Worm (Caenorhabditis elegans) whole organism, L3 larva: ENCODE results near the gene C04G6.11.

Experiments
- R02D3.7 ChIP-seq: fragments of 150-350 bp; optimal IDR thresholded peaks from 2 replicates; lab custom pipeline; 2014; ENCODE audit warnings: missing biosample characterization, missing genetic modification characterization
- ZK546.5 ChIP-seq: sonication (generic microtip); optimal IDR thresholded peaks from 2 replicates; lab custom pipeline; 2017; ENCODE audit warnings: missing biosample characterization, missing genetic modification characterization
- aly-2 ChIP-seq: fragments of 150-350 bp; optimal IDR thresholded peaks from 2 replicates; lab custom pipeline; 2014; ENCODE audit warnings: missing biosample characterization, missing genetic modification characterization
- ama-1 ChIP-seq: fragments of 150-350 bp; optimal IDR thresholded peaks from 2 replicates; lab custom pipeline; 2018
- ceh-16 ChIP-seq: sonication (generic microtip); optimal IDR thresholded peaks from 2 replicates; lab custom pipeline; 2017; ENCODE audit warnings: missing biosample characterization, missing genetic modification characterization
- ceh-28 ChIP-seq: fragments of 150-350 bp; optimal IDR thresholded peaks from 2 replicates; lab custom pipeline; 2014; ENCODE audit warnings: missing biosample characterization, missing genetic modification reagents, missing genetic modification characterization
- ceh-82 ChIP-seq: fragments of 150-350 bp; optimal IDR thresholded peaks from 2 replicates; lab custom pipeline; 2014; ENCODE audit warnings: missing biosample characterization, missing genetic modification characterization
- ceh-9 ChIP-seq: sonication (generic microtip); optimal IDR thresholded peaks from 2 replicates; lab custom pipeline; 2018; ENCODE audit warnings: missing biosample characterization, missing genetic modification characterization
- daf-12 ChIP-seq: fragments of 150-350 bp; optimal IDR thresholded peaks from 2 replicates; lab custom pipeline; 2014; ENCODE audit warnings: missing biosample characterization, missing genetic modification reagents, missing genetic modification characterization
- egl-27 ChIP-seq: sonication (generic microtip); optimal IDR thresholded peaks from 4 replicates; lab custom pipeline; 2017; ENCODE audit warnings: missing biosample characterization, missing genetic modification reagents, missing genetic modification characterization
- egl-5 ChIP-seq: fragments of 150-350 bp; optimal IDR thresholded peaks from 2 replicates; lab custom pipeline; 2017; ENCODE audit warnings: missing biosample characterization, missing genetic modification reagents, missing genetic modification characterization, inconsistent platforms
- elt-1 ChIP-seq: fragments of 150-350 bp; optimal IDR thresholded peaks from 2 replicates; lab custom pipeline; 2014; ENCODE audit warnings: missing biosample characterization, missing genetic modification characterization
- elt-2 ChIP-seq: sonication (generic microtip); optimal IDR thresholded peaks from 2 replicates; lab custom pipeline; 2016; ENCODE audit warnings: missing genetic modification reagents, mild to moderate bottlenecking, missing genetic modification characterization, missing compliant biosample characterization
- elt-3 ChIP-seq, 3 experiments: fragments of 150-350 bp in 1 of 3; sonication (generic microtip) in 2 of 3; optimal IDR thresholded peaks; 2 replicates in 2 of 3; 4 replicates in 1 of 3; lab custom pipeline; 2014 to 2017; ENCODE audit warnings: missing biosample characterization in 3 of 3, missing genetic modification characterization in 3 of 3
- eor-1 ChIP-seq, 2 experiments: fragments of 150-350 bp; optimal IDR thresholded peaks; 2 replicates each; lab custom pipeline; 2014 to 2018; ENCODE audit warnings: missing biosample characterization in 2 of 2, missing genetic modification characterization in 2 of 2
- fkh-10 ChIP-seq: sonication (generic microtip); optimal IDR thresholded peaks from 2 replicates; lab custom pipeline; 2017; ENCODE audit warnings: missing biosample characterization, missing genetic modification reagents, missing genetic modification characterization
- fkh-2 ChIP-seq: fragments of 150-350 bp; optimal IDR thresholded peaks from 2 replicates; lab custom pipeline; 2014; ENCODE audit warnings: missing biosample characterization, missing genetic modification reagents, missing genetic modification characterization
- fos-1 ChIP-seq: fragments of 150-350 bp; optimal IDR thresholded peaks from 2 replicates; lab custom pipeline; 2014; ENCODE audit warnings: missing biosample characterization, missing genetic modification characterization
- hmg-11 ChIP-seq: sonication (generic microtip); optimal IDR thresholded peaks from 2 replicates; lab custom pipeline; 2016; ENCODE audit warnings: missing genetic modification characterization, missing compliant biosample characterization
- jun-1 ChIP-seq: fragments of 150-350 bp; optimal IDR thresholded peaks from 2 replicates; lab custom pipeline; 2014; ENCODE audit warnings: missing biosample characterization, missing genetic modification reagents, missing genetic modification characterization
- lin-15B ChIP-seq: fragments of 150-350 bp; optimal IDR thresholded peaks from 2 replicates; lab custom pipeline; 2014; ENCODE audit warnings: missing biosample characterization, missing genetic modification characterization
- lin-39 ChIP-seq: fragments of 150-350 bp; optimal IDR thresholded peaks from 2 replicates; lab custom pipeline; 2018; ENCODE audit warnings: missing biosample characterization, missing genetic modification reagents, missing genetic modification characterization
- lsy-12 ChIP-seq: sonication (generic microtip); optimal IDR thresholded peaks from 2 replicates; lab custom pipeline; 2016; ENCODE audit warnings: mild to moderate bottlenecking, missing genetic modification characterization, missing compliant biosample characterization
- mdl-1 ChIP-seq: fragments of 150-350 bp; optimal IDR thresholded peaks from 2 replicates; lab custom pipeline; 2014; ENCODE audit warnings: missing biosample characterization, missing genetic modification characterization
- mml-1 ChIP-seq: fragments of 150-350 bp; sonication (generic microtip); optimal IDR thresholded peaks from 3 replicates; lab custom pipeline; 2014; ENCODE audit warnings: missing biosample characterization, missing genetic modification characterization
- nfya-1 ChIP-seq: sonication (generic microtip); optimal IDR thresholded peaks from 2 replicates; lab custom pipeline; 2017; ENCODE audit warnings: missing genetic modification characterization, mild to moderate bottlenecking, missing compliant biosample characterization, antibody characterized with exemption, moderate library complexity; ENCODE audit not compliant: insufficient read depth
- nhr-11 ChIP-seq: fragments of 150-350 bp; optimal IDR thresholded peaks from 2 replicates; lab custom pipeline; 2014; ENCODE audit warnings: missing biosample characterization, missing genetic modification characterization
- nhr-12 ChIP-seq: fragments of 150-350 bp; optimal IDR thresholded peaks from 2 replicates; lab custom pipeline; 2014; ENCODE audit warnings: missing biosample characterization, missing genetic modification characterization
- nhr-23 ChIP-seq: fragments of 150-350 bp; optimal IDR thresholded peaks from 2 replicates; lab custom pipeline; 2014; ENCODE audit warnings: missing biosample characterization, missing genetic modification reagents, missing genetic modification characterization
- nhr-237 ChIP-seq: fragments of 150-350 bp; optimal IDR thresholded peaks from 2 replicates; lab custom pipeline; 2014; ENCODE audit warnings: missing biosample characterization, missing genetic modification characterization
- nhr-25 ChIP-seq: sonication (generic microtip); optimal IDR thresholded peaks from 2 replicates; lab custom pipeline; 2017; ENCODE audit warnings: missing biosample characterization, missing genetic modification characterization
- nhr-28 ChIP-seq: fragments of 150-350 bp; optimal IDR thresholded peaks from 2 replicates; lab custom pipeline; 2014; ENCODE audit warnings: missing biosample characterization, missing genetic modification characterization
- nhr-43 ChIP-seq: sonication (generic microtip); optimal IDR thresholded peaks from 2 replicates; lab custom pipeline; 2016; ENCODE audit warnings: mild to moderate bottlenecking, missing genetic modification characterization, missing compliant biosample characterization; ENCODE audit not compliant: poor library complexity, severe bottlenecking
- nhr-67 ChIP-seq: fragments of 150-350 bp; optimal IDR thresholded peaks from 2 replicates; lab custom pipeline; 2014; ENCODE audit warnings: missing biosample characterization, missing genetic modification characterization
- nhr-76 ChIP-seq: fragments of 150-350 bp; sonication (generic microtip); optimal IDR thresholded peaks from 5 replicates; lab custom pipeline; 2014; ENCODE audit warnings: missing biosample characterization, missing genetic modification characterization
- nhr-77 ChIP-seq: fragments of 150-350 bp; optimal IDR thresholded peaks from 2 replicates; lab custom pipeline; 2014; ENCODE audit warnings: missing biosample characterization, missing genetic modification characterization
- pha-4 ChIP-seq: fragments of 150-350 bp; optimal IDR thresholded peaks from 2 replicates; lab custom pipeline; 2014; ENCODE audit warnings: missing biosample characterization, missing genetic modification reagents, missing genetic modification characterization
- pqm-1 ChIP-seq: fragments of 150-350 bp; optimal IDR thresholded peaks from 2 replicates; lab custom pipeline; 2017; ENCODE audit warnings: missing biosample characterization, missing genetic modification characterization, inconsistent platforms
- sea-2 ChIP-seq: fragments of 150-350 bp; sonication (generic microtip); optimal IDR thresholded peaks from 4 replicates; lab custom pipeline; 2014; ENCODE audit warnings: missing biosample characterization, missing genetic modification reagents, missing genetic modification characterization
- skn-1 ChIP-seq: fragments of 150-350 bp; optimal IDR thresholded peaks from 2 replicates; lab custom pipeline; 2014; ENCODE audit warnings: missing biosample characterization, missing genetic modification characterization
- snpc-4 ChIP-seq: fragments of 150-350 bp; optimal IDR thresholded peaks from 2 replicates; lab custom pipeline; 2014; ENCODE audit warnings: missing biosample characterization, missing genetic modification characterization
- tbx-2 ChIP-seq: sonication (generic microtip); optimal IDR thresholded peaks from 2 replicates; lab custom pipeline; 2016; ENCODE audit warnings: mild to moderate bottlenecking, missing genetic modification characterization, missing compliant biosample characterization
- unc-39 ChIP-seq: sonication (generic microtip); optimal IDR thresholded peaks from 4 replicates; lab custom pipeline; 2017; ENCODE audit warnings: missing biosample characterization, missing genetic modification characterization
- unc-62 ChIP-seq: fragments of 150-350 bp; sonication (generic microtip); optimal IDR thresholded peaks from 4 replicates; lab custom pipeline; 2014; ENCODE audit warnings: missing biosample characterization, missing genetic modification reagents, missing genetic modification characterization
- zag-1 ChIP-seq: fragments of 150-350 bp; optimal IDR thresholded peaks from 2 replicates; lab custom pipeline; 2014; ENCODE audit warnings: missing biosample characterization, missing genetic modification characterization
- ztf-11 ChIP-seq: fragments of 150-350 bp; optimal IDR thresholded peaks from 2 replicates; lab custom pipeline; 2014; ENCODE audit warnings: missing biosample characterization, missing genetic modification characterization
- ztf-4 ChIP-seq: fragments of 150-350 bp; optimal IDR thresholded peaks from 2 replicates; lab custom pipeline; 2014; ENCODE audit warnings: missing biosample characterization, missing genetic modification characterization

Gene C04G6.11

ce11 chrII:5060719-5061118 is 42.9 kb downstream of the C04G6.11 start, which contains the start of gene pho-12:
TSS of gene pho-12 (minus strand) at chrII:5060819.
- TF ChIP-seq daf-12 (tag; lab: Kevin White, UChicago) (no peak), ztf-4 (tag; lab: Kevin White, UChicago) (no peak), unc-39 (no peak), egl-5 (no peak), tbx-2 (no peak), ztf-11 (no peak), mml-1 (tag; lab: Kevin White, UChicago) (no peak), eor-1 (tag; optimal IDR thresholded peaks at IDR 0.05; lab: Kevin White, UChicago) (no peak), nhr-76 (no peak), ZK546.5 (tag; lab: Kevin White, UChicago) (no peak), pha-4 (tag; lab: Kevin White, UChicago) (no peak), ama-1 (lab: Kevin White, UChicago) (no peak), ceh-9 (tag; lab: Kevin White, UChicago) (no peak), ceh-16 (tag; lab: Kevin White, UChicago) (no peak), nhr-237 (tag; lab: Kevin White, UChicago) (no peak)

ce11 chrII:5058036-5058435 is 45.6 kb downstream of the C04G6.11 start, which contains the start of gene C27A2.12:
TSS of gene C27A2.12 (minus strand) at chrII:5058136.
- TF ChIP-seq zag-1 (tag; lab: Kevin White, UChicago) (no peak), hmg-11 (tag; lab: Kevin White, UChicago) (no peak), ama-1 (lab: Kevin White, UChicago) (no peak), mml-1 (tag; lab: Kevin White, UChicago) (no peak), R02D3.7 (no peak), ztf-4 (tag; lab: Kevin White, UChicago) (no peak), elt-1 (tag; lab: Kevin White, UChicago) (no peak), egl-27 (tag; lab: Kevin White, UChicago) (no peak), ceh-28 (tag; lab: Kevin White, UChicago) (no peak)

- TF ChIP-seq elt-2 (tag; lab: Kevin White, UChicago) = peak; percentile 90
- TF ChIP-seq nfya-1 (tag; lab: Kevin White, UChicago) = peak; percentile 43
- no peak for TF ChIP-seq fkh-10 (GFP tag; lab: Kevin White, UChicago)
- peak; percentile 51 for TF ChIP-seq tbx-2
- no peak for TF ChIP-seq mdl-1 (tag; lab: Kevin White, UChicago)
- TF ChIP-seq unc-39 = no peak
- no peak for TF ChIP-seq nhr-77 (tag; lab: Kevin White, UChicago)
- peak; percentile 71 for TF ChIP-seq lsy-12 (tag; lab: Kevin White, UChicago)
- no peak for TF ChIP-seq elt-3 (tag; optimal IDR thresholded peaks at IDR 0.05; lab: Kevin White, UChicago)
- TF ChIP-seq egl-5 = peak; percentile 61
- TF ChIP-seq mml-1 (tag; lab: Kevin White, UChicago) = no peak
- TF ChIP-seq eor-1 (tag; optimal IDR thresholded peaks at IDR 0.05; lab: Kevin White, UChicago) = no peak
- TF ChIP-seq nhr-25 (tag; lab: Kevin White, UChicago) = peak; percentile 79
- peak; percentile 46 for TF ChIP-seq nhr-23 (tag; lab: Kevin White, UChicago)
- no peak for TF ChIP-seq nhr-237 (tag; lab: Kevin White, UChicago)
- no peak for TF ChIP-seq ceh-82
- no peak for TF ChIP-seq nhr-12 (tag; lab: Kevin White, UChicago)
- no peak for TF ChIP-seq daf-12 (tag; lab: Kevin White, UChicago)
- TF ChIP-seq snpc-4 (tag; lab: Kevin White, UChicago) = peak; percentile 99
- peak; percentile 73 for TF ChIP-seq pha-4 (tag; lab: Kevin White, UChicago)
- no peak for TF ChIP-seq fkh-2 (tag; lab: Kevin White, UChicago)
- TF ChIP-seq nhr-28 (tag; lab: Kevin White, UChicago) = no peak
- TF ChIP-seq fos-1 (tag; lab: Kevin White, UChicago) = no peak
- TF ChIP-seq egl-27 (tag; lab: Kevin White, UChicago) = no peak
- TF ChIP-seq elt-1 (tag; lab: Kevin White, UChicago) = no peak
- TF ChIP-seq R02D3.7 = no peak
- no peak for TF ChIP-seq unc-62 (GFP tag; lab: Kevin White, UChicago)
- TF ChIP-seq sea-2 (GFP tag; lab: Kevin White, UChicago) = no peak
- no peak for TF ChIP-seq zag-1 (tag; lab: Kevin White, UChicago)
- no peak for TF ChIP-seq aly-2 (tag; lab: Kevin White, UChicago)
- peak; percentile 9 for TF ChIP-seq pqm-1
- TF ChIP-seq nhr-11 (tag; lab: Kevin White, UChicago) = no peak
- no peak for TF ChIP-seq ceh-9 (tag; lab: Kevin White, UChicago)
- TF ChIP-seq ama-1 (lab: Kevin White, UChicago) = no peak
- TF ChIP-seq nhr-43 (tag; lab: Kevin White, UChicago) = peak; percentile 84
- TF ChIP-seq nhr-76 = no peak
- TF ChIP-seq skn-1 (tag; lab: Kevin White, UChicago) = no peak
- no peak for TF ChIP-seq ceh-16 (tag; lab: Kevin White, UChicago)
- TF ChIP-seq lin-39 (tag; lab: Kevin White, UChicago) = peak; percentile 21
- peak; percentile 37 for TF ChIP-seq lin-15B (tag; lab: Kevin White, UChicago)
- no peak for TF ChIP-seq ztf-11
- TF ChIP-seq jun-1 (tag; lab: Kevin White, UChicago) = peak; percentile 9
- TF ChIP-seq ztf-4 (tag; lab: Kevin White, UChicago) = no peak
- peak; percentile 67 for TF ChIP-seq hmg-11 (tag; lab: Kevin White, UChicago)
- TF ChIP-seq ceh-28 (tag; lab: Kevin White, UChicago) = no peak
- TF ChIP-seq ZK546.5 (tag; lab: Kevin White, UChicago) = no peak
- TF ChIP-seq nhr-67 (tag; lab: Kevin White, UChicago) = no peak
- TF ChIP-seq, all 47 proteins: peak for 15
These were observed 46.3 kb downstream of the C04G6.11 start for ce11 chrII:5057315-5057714.
